Worm (Caenorhabditis elegans): Measurements from ENCODE around the gene M176.11.
"Not testable (repeated sequence)": the region's sequence is repeated elsewhere in the genome, so short reads cannot be mapped to it uniquely, and the experiment has no call there.

The M176.11 gene

DNA sequence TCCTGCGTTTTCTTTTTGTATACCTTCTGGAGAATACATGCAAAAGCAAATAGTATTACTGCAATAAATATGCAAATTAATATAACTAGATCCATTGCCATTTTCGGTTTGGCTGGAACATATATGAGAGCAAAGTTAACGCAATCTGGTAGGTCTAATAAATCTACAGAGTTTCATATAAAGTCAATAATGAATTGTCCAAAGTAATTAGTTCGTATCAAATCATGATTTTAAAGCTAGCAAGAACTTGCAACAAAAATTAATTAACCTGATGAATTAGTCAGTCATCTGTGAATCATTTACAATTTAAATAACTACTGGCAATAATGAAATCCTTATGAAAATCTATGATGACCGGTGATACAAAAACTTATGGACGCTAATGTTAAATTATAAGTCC lies 23.3 kb downstream of the M176.11 start, which contains the start of gene R09D1.13:
Gene R09D1.13, minus strand, starts transcription at position 101 of the 400 bp plus-strand sequence.
- TF ChIP-seq nhr-11 (tag; optimal IDR thresholded peaks at IDR 0.05) = no peak
- TF ChIP-seq ceh-16 (tag; optimal IDR thresholded peaks at IDR 0.05) = no peak
- no peak for TF ChIP-seq nhr-237 (tag; optimal IDR thresholded peaks at IDR 0.05)
- no peak for TF ChIP-seq ceh-9 (tag; optimal IDR thresholded peaks at IDR 0.05)

DNA sequence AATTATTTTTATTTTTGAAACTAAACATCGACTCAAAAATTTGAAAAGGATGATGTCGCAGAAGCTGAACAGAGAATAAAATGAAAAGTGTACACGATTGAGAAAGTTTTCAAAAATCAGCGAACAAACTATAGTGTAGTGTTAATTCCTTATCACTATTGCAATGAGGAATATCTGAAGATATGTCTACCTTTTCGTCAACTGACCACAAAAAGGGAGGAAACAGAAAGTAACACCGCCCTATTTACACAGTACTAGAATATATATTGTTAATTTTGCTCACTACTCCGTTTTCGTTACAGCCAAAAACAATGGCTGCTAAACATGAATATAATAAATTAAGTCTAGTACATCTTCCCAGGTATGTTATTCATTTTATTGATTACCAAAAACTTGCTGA lies 25.9 kb downstream of the M176.11 start, which contains the start of gene chil-18:
Gene chil-18, plus strand, starts transcription at position 301 of the 400 bp plus-strand sequence.
- TF ChIP-seq ceh-82 (tag; optimal IDR thresholded peaks at IDR 0.05) = no peak
- TF ChIP-seq lin-39 (tag; optimal IDR thresholded peaks at IDR 0.05) = no peak
- TF ChIP-seq nhr-11 (tag; optimal IDR thresholded peaks at IDR 0.05) = no peak
- no peak for TF ChIP-seq nhr-28 (tag; optimal IDR thresholded peaks at IDR 0.05)
- TF ChIP-seq nhr-43 (tag; optimal IDR thresholded peaks at IDR 0.05; ENCODE audit: poor library complexity, severe bottlenecking) = no peak
- TF ChIP-seq mdl-1 (tag; optimal IDR thresholded peaks at IDR 0.05) = no peak
- no peak for TF ChIP-seq egl-5 (tag; optimal IDR thresholded peaks at IDR 0.05)
- TF ChIP-seq unc-62 (GFP tag; optimal IDR thresholded peaks at IDR 0.05) = no peak
- no peak for TF ChIP-seq nhr-23 (tag; optimal IDR thresholded peaks at IDR 0.05)
- no peak for TF ChIP-seq snpc-4 (tag; optimal IDR thresholded peaks at IDR 0.05)

DNA sequence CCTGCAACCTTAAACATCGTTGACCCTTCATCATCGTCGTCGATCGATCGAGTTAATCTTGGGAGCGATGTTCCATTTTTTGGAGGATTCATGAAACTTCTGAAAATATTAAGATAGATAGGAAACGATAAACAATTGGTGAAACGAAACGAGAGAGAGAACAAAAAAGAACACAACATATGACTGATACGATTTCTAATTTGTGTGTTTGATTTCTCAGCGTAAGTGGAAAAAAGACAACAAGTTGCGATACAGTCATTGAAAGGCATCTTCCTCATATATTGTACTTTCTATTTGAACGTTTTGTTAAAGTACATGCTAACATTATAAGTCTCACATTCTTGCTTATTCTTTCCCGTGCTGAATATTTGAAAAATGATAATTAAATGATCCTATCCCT lies 30.1 kb downstream of the M176.11 start, which contains the start of gene R09D1.12:
Gene R09D1.12, minus strand, starts transcription at position 101 of the 400 bp plus-strand sequence.
- not testable (repeated sequence) for TF ChIP-seq pqm-1, skn-1, nhr-28 (tag; optimal IDR thresholded peaks at IDR 0.05)

DNA sequence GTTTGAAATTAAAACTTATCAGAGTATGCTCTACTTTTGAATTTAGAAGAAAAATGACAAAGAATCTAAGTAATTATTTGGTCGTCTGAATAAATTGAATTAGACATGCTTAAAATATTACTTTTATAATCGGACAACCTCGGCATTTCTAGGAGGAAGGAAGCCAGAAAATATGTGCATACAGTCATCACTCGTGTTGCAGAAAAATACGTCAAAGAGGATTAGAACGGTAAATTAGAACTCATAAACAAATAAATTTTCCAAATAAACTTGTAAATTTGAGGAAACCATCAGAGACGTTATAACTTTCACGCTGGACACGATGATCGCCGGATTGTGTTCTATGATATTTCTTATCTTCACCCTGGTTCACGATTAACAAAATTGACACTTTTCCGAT lies 32.2 kb downstream of the M176.11 start, which contains the start of gene chil-19:
Gene chil-19, minus strand, starts transcription at position 101 of the 400 bp plus-strand sequence.
- TF ChIP-seq egl-5 (tag; optimal IDR thresholded peaks at IDR 0.05) = no peak
- TF ChIP-seq elt-1 (tag; optimal IDR thresholded peaks at IDR 0.05) = no peak
- TF ChIP-seq nhr-12 (tag; optimal IDR thresholded peaks at IDR 0.05) = no peak
- no peak for TF ChIP-seq ceh-16 (tag; optimal IDR thresholded peaks at IDR 0.05)
- TF ChIP-seq elt-3 (tag; optimal IDR thresholded peaks at IDR 0.05) = no peak
- no peak for TF ChIP-seq pha-4 (tag; optimal IDR thresholded peaks at IDR 0.05)
- TF ChIP-seq ceh-28 (tag; optimal IDR thresholded peaks at IDR 0.05) = no peak
- TF ChIP-seq nhr-43 (tag; optimal IDR thresholded peaks at IDR 0.05; ENCODE audit: poor library complexity, severe bottlenecking) = no peak
- TF ChIP-seq lsy-12 (tag; optimal IDR thresholded peaks at IDR 0.05) = no peak
- TF ChIP-seq daf-12 (tag; optimal IDR thresholded peaks at IDR 0.05) = no peak
- no peak for TF ChIP-seq nhr-11 (tag; optimal IDR thresholded peaks at IDR 0.05)
- TF ChIP-seq tbx-2 (tag; optimal IDR thresholded peaks at IDR 0.05) = no peak
- TF ChIP-seq skn-1 (tag; optimal IDR thresholded peaks at IDR 0.05) = no peak
- no peak for TF ChIP-seq ama-1 (optimal IDR thresholded peaks at IDR 0.05)
- TF ChIP-seq nhr-77 (tag; optimal IDR thresholded peaks at IDR 0.05) = no peak
- no peak for TF ChIP-seq nfya-1 (tag; optimal IDR thresholded peaks at IDR 0.05; ENCODE audit: insufficient read depth)
- no peak for TF ChIP-seq ztf-4 (tag; optimal IDR thresholded peaks at IDR 0.05)
- no peak for TF ChIP-seq fkh-10 (GFP tag; optimal IDR thresholded peaks at IDR 0.05)
- no peak for TF ChIP-seq fkh-2 (tag; optimal IDR thresholded peaks at IDR 0.05)
- TF ChIP-seq unc-62 (GFP tag; optimal IDR thresholded peaks at IDR 0.05) = no peak

DNA sequence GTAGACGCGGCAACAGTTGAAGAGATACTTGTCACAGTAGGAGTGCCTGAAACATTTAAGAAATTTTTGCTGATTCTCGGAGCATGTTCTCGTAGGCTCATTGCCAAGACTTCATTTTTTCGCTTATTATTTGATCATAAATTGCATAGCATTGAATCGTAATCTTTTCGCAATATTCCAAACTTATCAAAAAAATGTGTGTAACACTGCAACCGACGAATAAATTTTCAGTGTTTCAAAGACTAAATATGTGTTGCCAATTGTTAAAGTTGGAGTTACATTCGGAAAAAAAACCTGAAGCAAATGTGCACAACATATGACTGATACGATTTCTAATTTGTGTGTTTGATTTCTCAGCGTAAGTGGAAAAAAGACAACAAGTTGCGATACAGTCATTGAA lies 37.4 kb downstream of the M176.11 start, which contains the start of gene R09D1.14:
Gene R09D1.14, minus strand, starts transcription at position 101 of the 400 bp plus-strand sequence.
- not testable (repeated sequence) for TF ChIP-seq ceh-28, ceh-9, egl-27 (tag; optimal IDR thresholded peaks at IDR 0.05)

DNA sequence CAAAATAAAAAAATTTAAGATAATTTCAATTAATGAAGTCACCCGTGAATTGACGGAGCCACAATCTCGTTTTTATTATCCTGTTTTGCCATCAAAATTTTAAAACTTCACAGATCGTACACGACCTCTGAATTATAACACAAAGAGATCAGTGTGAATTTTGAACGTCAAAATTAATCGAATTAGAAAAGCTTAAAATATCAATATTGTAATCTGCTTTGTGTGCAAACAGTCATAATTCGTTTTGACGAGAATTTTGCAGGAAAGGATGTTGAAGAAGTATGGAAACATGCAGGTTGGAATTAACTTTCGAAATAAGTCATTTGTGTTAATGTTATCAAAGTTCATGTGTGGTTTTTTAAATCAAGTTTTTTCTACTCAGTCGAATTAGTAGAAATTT lies 39.8 kb downstream of the M176.11 start, which contains the start of gene chil-21:
Gene chil-21, minus strand, starts transcription at position 101 of the 400 bp plus-strand sequence.
- not testable (repeated sequence) for TF ChIP-seq jun-1, mml-1, elt-3 (tag; optimal IDR thresholded peaks at IDR 0.05)
